Worm (Caenorhabditis elegans) whole organism, L4/young adult: ENCODE results near the gene H40L08.7.

Experiments
- W03F9.2 ChIP-seq: fragments of 150-350 bp; optimal IDR thresholded peaks from 2 replicates; lab custom pipeline; 2014; ENCODE audit warnings: missing biosample characterization, missing genetic modification characterization
- dao-5 ChIP-seq: sonication (generic microtip); optimal IDR thresholded peaks from 2 replicates; lab custom pipeline; 2016; ENCODE audit warnings: missing genotype, missing genetic modification characterization, moderate library complexity, missing compliant biosample characterization
- him-1 ChIP-seq: sonication (generic microtip); optimal IDR thresholded peaks from 2 replicates; lab custom pipeline; 2016; ENCODE audit warnings: missing genotype, missing genetic modification reagents, missing genetic modification characterization, missing compliant biosample characterization

DNA sequence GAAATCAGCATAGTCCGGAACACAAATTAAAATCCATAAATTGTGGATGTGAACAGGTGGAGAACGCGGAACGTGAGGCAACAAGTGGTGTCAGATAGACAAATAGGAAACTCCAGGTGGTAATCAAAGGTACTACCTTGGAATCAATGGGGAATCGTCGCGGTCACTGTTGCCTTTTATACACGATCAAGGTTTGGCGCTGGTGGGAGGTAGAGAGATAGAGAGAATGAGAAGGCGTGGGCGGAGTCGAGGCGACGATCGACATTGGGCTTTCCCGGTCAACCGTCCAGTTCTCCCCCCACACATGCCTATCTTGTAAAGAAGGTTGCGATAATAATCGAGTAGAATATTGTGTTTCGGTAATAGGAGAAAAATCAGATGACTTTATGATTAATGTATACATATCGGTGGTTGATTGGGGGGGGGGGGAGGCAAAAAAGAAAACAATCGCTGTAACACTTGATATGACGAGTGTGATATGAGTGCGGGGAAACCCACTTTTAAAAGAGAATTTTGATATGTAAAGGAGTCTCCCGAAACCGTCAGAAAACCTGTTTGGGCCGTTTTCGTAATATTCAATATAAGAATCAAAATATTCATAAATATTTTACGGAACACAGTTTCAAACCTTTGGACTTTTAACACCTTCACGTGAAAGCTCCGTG is at the start of gene H40L08.7, which contains the start of the genes H40L08.8 and H40L08.2:
- TF ChIP-seq dao-5 (tag; lab: Kevin White, UChicago) (no peak), him-1 (tag; lab: Kevin White, UChicago) (no peak), W03F9.2 (tag; lab: Kevin White, UChicago) (no peak)
